Fruit fly (Drosophila melanogaster) whole organism, wandering third instar larva: ENCODE measurements around the gene CG8543.
A peak's percentile ranks its signal among the peaks of the same experiment; 100 is the strongest.

ENCODE experiments used
- CG9705 ChIP-seq: fragments of 200-800 bp; sonication (Bioruptor generic); optimal IDR thresholded peaks from 2 replicates; lab custom pipeline; 2018; ENCODE audit warnings: missing biosample characterization, mild to moderate bottlenecking, missing genetic modification characterization
- Hr83 ChIP-seq: fragments of 200-300 bp; sonication (Bioruptor generic); optimal IDR thresholded peaks from 2 replicates; lab custom pipeline; 2016; ENCODE audit warnings: missing biosample characterization, mild to moderate bottlenecking, missing genetic modification characterization, moderate library complexity; ENCODE audit not compliant: poor library complexity, severe bottlenecking
- Jra ChIP-seq: sonication (Bioruptor generic); optimal IDR thresholded peaks from 2 replicates; lab custom pipeline; 2016; ENCODE audit warnings: missing biosample characterization, missing genetic modification characterization
- Myc ChIP-seq: fragments of >200 bp; optimal IDR thresholded peaks from 2 replicates; lab custom pipeline; 2017
- br ChIP-seq: fragments of 200-800 bp; sonication (Bioruptor generic); optimal IDR thresholded peaks from 2 replicates; lab custom pipeline; 2016; ENCODE audit warnings: missing biosample characterization, missing genetic modification characterization
- h ChIP-seq: fragments of 200-800 bp; sonication (Bioruptor generic); optimal IDR thresholded peaks from 3 replicates; lab custom pipeline; 2016; ENCODE audit warnings: missing biosample characterization, mild to moderate bottlenecking, missing genetic modification characterization
- lola ChIP-seq: fragments of >200 bp; optimal IDR thresholded peaks from 2 replicates; lab custom pipeline; 2017; ENCODE audit warnings: missing biosample characterization, missing genetic modification characterization
- pan ChIP-seq: fragments of >200 bp; optimal IDR thresholded peaks from 2 replicates; lab custom pipeline; 2017
- psq ChIP-seq: fragments of 200-800 bp; sonication (Bioruptor generic); optimal IDR thresholded peaks from 3 replicates; lab custom pipeline; 2017; ENCODE audit warnings: missing biosample characterization, mild to moderate bottlenecking, missing genetic modification characterization, moderate library complexity
- tai ChIP-seq: sonication (Bioruptor generic); optimal IDR thresholded peaks from 2 replicates; lab custom pipeline; 2016; ENCODE audit warnings: missing biosample characterization, missing genetic modification characterization

DNA sequence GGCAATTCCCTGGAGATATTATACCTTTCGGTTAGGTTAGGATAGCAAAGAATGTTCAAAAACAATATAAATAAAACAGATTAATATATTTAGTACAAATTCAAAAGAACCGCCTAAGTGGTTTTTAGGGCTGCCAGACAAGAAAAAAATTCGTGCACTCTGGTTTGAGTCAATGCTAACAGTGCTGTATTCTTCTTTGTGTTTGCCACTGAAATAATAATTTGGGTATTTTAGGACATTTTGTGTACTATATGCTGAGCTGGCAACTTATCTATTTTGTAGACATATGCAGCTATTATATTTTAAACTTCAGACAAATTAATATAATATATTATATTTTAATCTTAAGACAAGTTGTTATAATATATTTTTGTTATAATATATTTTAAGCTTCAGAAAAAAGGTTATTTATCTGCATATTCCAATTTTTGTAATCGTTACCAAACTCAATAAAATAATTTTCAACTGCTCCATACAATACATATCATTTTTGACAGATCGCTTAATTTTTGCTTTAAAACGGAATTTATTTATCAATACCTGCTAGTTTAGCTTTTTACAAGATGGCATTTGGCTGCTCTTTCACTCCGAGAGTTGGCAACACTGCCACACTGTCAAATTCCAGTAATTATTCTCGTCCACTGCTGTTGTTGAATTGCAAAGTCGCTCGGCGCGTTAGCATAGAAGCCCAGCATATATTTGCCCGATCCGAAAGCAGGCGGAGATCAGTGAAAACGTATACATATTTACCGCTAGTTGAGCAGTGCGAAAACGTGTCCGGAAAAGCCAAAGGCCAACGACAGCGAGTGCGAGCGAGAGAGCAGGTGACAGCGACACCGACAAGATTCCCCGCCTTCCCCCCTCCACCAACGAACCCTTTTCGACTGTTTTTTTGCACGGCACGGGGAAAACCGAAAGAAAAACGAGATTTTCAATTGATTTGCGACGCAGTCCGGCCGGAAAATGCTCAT is 40.6 kb upstream of the CG8543 start, which contains the start of gene CG7546:
- TF ChIP-seq lola (GFP tag; lab: Kevin White, UChicago) (no peak), Hr83 (GFP tag; lab: Kevin White, UChicago) (no peak), h (GFP tag; lab: Kevin White, UChicago) (no peak), br (no peak), Myc (lab: Kevin White, UChicago) (peak; percentile 96), psq (peak; percentile 56), tai (GFP tag; lab: Kevin White, UChicago) (no peak), Jra (GFP tag; lab: Kevin White, UChicago) (no peak), pan (lab: Kevin White, UChicago) (no peak), CG9705 (GFP tag; lab: Kevin White, UChicago) (peak; percentile 5)
